Worm (Caenorhabditis elegans) whole organism, L2 larva: ENCODE measurements around the gene C08H9.15.

Source experiments
- C34F6.9 ChIP-seq: fragments of 150-350 bp; optimal IDR thresholded peaks from 2 replicates; lab custom pipeline; 2014; ENCODE audit warnings: missing biosample characterization, missing genetic modification characterization
- R02D3.7 ChIP-seq: fragments of 150-350 bp; optimal IDR thresholded peaks from 2 replicates; lab custom pipeline; 2014; ENCODE audit warnings: missing biosample characterization, missing genetic modification characterization
- Y55F3AM.14 ChIP-seq: fragments of 200-800 bp; sonication (Bioruptor generic); optimal IDR thresholded peaks from 2 replicates; lab custom pipeline; 2018; ENCODE audit warnings: mild to moderate bottlenecking, missing genetic modification characterization, missing compliant biosample characterization
- aly-2 ChIP-seq: fragments of 150-350 bp; optimal IDR thresholded peaks from 2 replicates; lab custom pipeline; 2014; ENCODE audit warnings: missing biosample characterization, missing genetic modification characterization
- blmp-1 ChIP-seq: sonication (generic microtip); optimal IDR thresholded peaks from 2 replicates; lab custom pipeline; 2017; ENCODE audit warnings: missing genetic modification characterization, mild to moderate bottlenecking, missing compliant biosample characterization, antibody characterized with exemption, moderate library complexity; ENCODE audit not compliant: insufficient read depth
- ceh-16 ChIP-seq: fragments of 150-350 bp; optimal IDR thresholded peaks from 2 replicates; lab custom pipeline; 2014; ENCODE audit warnings: missing biosample characterization, missing genetic modification characterization
- dmd-4 ChIP-seq: sonication (generic microtip); optimal IDR thresholded peaks from 2 replicates; lab custom pipeline; 2017; ENCODE audit warnings: missing biosample characterization, missing genetic modification characterization
- egl-27 ChIP-seq: sonication (generic microtip); optimal IDR thresholded peaks from 3 replicates; lab custom pipeline; 2017; ENCODE audit warnings: missing biosample characterization, missing genetic modification reagents, missing genetic modification characterization
- elt-1 ChIP-seq: fragments of 150-350 bp; optimal IDR thresholded peaks from 2 replicates; lab custom pipeline; 2014; ENCODE audit warnings: missing biosample characterization, missing genetic modification characterization
- elt-3 ChIP-seq: sonication (generic microtip); optimal IDR thresholded peaks from 2 replicates; lab custom pipeline; 2017; ENCODE audit warnings: missing biosample characterization, missing genetic modification characterization
- gmeb-1 ChIP-seq: fragments of 150-350 bp; optimal IDR thresholded peaks from 2 replicates; lab custom pipeline; 2014; ENCODE audit warnings: missing biosample characterization, missing genetic modification characterization
- lin-11 ChIP-seq: fragments of 150-350 bp; sonication (generic microtip); optimal IDR thresholded peaks from 2 replicates; lab custom pipeline; 2014; ENCODE audit warnings: missing biosample characterization, missing genetic modification characterization, inconsistent platforms, mixed read lengths
- lin-13 ChIP-seq: fragments of 150-350 bp; optimal IDR thresholded peaks from 2 replicates; lab custom pipeline; 2014; ENCODE audit warnings: missing biosample characterization, missing genetic modification reagents, missing genetic modification characterization
- lin-39 ChIP-seq: fragments of 150-350 bp; optimal IDR thresholded peaks from 2 replicates; lab custom pipeline; 2014; ENCODE audit warnings: missing biosample characterization, missing genetic modification reagents, missing genetic modification characterization
- lsy-2 ChIP-seq, 2 experiments: fragments of 150-350 bp in 1 of 2; sonication (generic microtip) in 1 of 2; optimal IDR thresholded peaks; 2 replicates each; lab custom pipeline; 2014 to 2017; ENCODE audit warnings: missing biosample characterization in 2 of 2, missing genetic modification characterization in 2 of 2
- mab-5 ChIP-seq: fragments of 150-350 bp; optimal IDR thresholded peaks from 2 replicates; lab custom pipeline; 2014; ENCODE audit warnings: missing biosample characterization, missing genetic modification characterization
- mbf-1 ChIP-seq: sonication (generic microtip); optimal IDR thresholded peaks from 2 replicates; lab custom pipeline; 2017; ENCODE audit warnings: missing biosample characterization, missing genetic modification characterization
- mdl-1 ChIP-seq, 2 experiments: fragments of 150-350 bp in 1 of 2; sonication (generic microtip) in 1 of 2; optimal IDR thresholded peaks; 2 replicates each; lab custom pipeline; 2017; ENCODE audit warnings: missing biosample characterization in 2 of 2, missing genetic modification characterization in 2 of 2
- nhr-11 ChIP-seq: fragments of 150-350 bp; optimal IDR thresholded peaks from 2 replicates; lab custom pipeline; 2014; ENCODE audit warnings: missing biosample characterization, missing genetic modification characterization
- nhr-12 ChIP-seq: fragments of 150-350 bp; optimal IDR thresholded peaks from 2 replicates; lab custom pipeline; 2014; ENCODE audit warnings: missing biosample characterization, missing genetic modification characterization
- nhr-129 ChIP-seq: fragments of 150-350 bp; optimal IDR thresholded peaks from 2 replicates; lab custom pipeline; 2014; ENCODE audit warnings: missing biosample characterization, missing genetic modification characterization
- nhr-21 ChIP-seq: fragments of 150-350 bp; optimal IDR thresholded peaks from 2 replicates; lab custom pipeline; 2014; ENCODE audit warnings: missing biosample characterization, missing genetic modification characterization
- nhr-23 ChIP-seq: fragments of 150-350 bp; optimal IDR thresholded peaks from 2 replicates; lab custom pipeline; 2014; ENCODE audit warnings: missing biosample characterization, missing genetic modification reagents, missing genetic modification characterization
- nhr-237 ChIP-seq: fragments of 150-350 bp; optimal IDR thresholded peaks from 2 replicates; lab custom pipeline; 2014; ENCODE audit warnings: missing biosample characterization, missing genetic modification characterization
- nhr-6 ChIP-seq: fragments of 150-350 bp; optimal IDR thresholded peaks from 2 replicates; lab custom pipeline; 2014; ENCODE audit warnings: missing biosample characterization, missing genetic modification characterization
- nhr-77 ChIP-seq: fragments of 150-350 bp; optimal IDR thresholded peaks from 2 replicates; lab custom pipeline; 2014; ENCODE audit warnings: missing biosample characterization, missing genetic modification characterization
- sem-4 ChIP-seq: fragments of 150-350 bp; optimal IDR thresholded peaks from 2 replicates; lab custom pipeline; 2014; ENCODE audit warnings: missing biosample characterization, missing genetic modification reagents, missing genetic modification characterization
- skn-1 ChIP-seq: sonication (generic microtip); optimal IDR thresholded peaks from 2 replicates; lab custom pipeline; 2017; ENCODE audit warnings: missing biosample characterization, missing genetic modification characterization
- sma-3 ChIP-seq: sonication (generic microtip); optimal IDR thresholded peaks from 2 replicates; lab custom pipeline; 2016; ENCODE audit warnings: missing genetic modification reagents, missing genetic modification characterization, missing compliant biosample characterization
- sma-9 ChIP-seq, 2 experiments: fragments of 150-350 bp in 1 of 2; sonication (generic microtip) in 1 of 2; optimal IDR thresholded peaks; 2 replicates each; lab custom pipeline; 2014 to 2016; ENCODE audit warnings: missing genetic modification characterization in 2 of 2, mild to moderate bottlenecking in 1 of 2, missing biosample characterization in 1 of 2, missing compliant biosample characterization in 1 of 2, missing genetic modification reagents in 1 of 2, moderate library complexity in 1 of 2
- unc-55 ChIP-seq: fragments of 150-350 bp; sonication (generic microtip); optimal IDR thresholded peaks from 3 replicates; lab custom pipeline; 2014; ENCODE audit warnings: missing biosample characterization, missing genetic modification reagents, missing genetic modification characterization
- unc-62 ChIP-seq: fragments of 150-350 bp; optimal IDR thresholded peaks from 2 replicates; lab custom pipeline; 2014; ENCODE audit warnings: missing biosample characterization, missing genetic modification reagents, missing genetic modification characterization
- ztf-1 ChIP-seq: fragments of 200-800 bp; sonication (Bioruptor generic); conservative IDR thresholded peaks from 2 replicates; pipeline ENCODE4 v1.3.6; 2022; ENCODE audit warnings: missing genetic modification characterization, missing compliant biosample characterization
- ztf-11 ChIP-seq: sonication (generic microtip); optimal IDR thresholded peaks from 2 replicates; lab custom pipeline; 2017; ENCODE audit warnings: missing biosample characterization, missing genetic modification characterization
- ztf-4 ChIP-seq: fragments of 150-350 bp; optimal IDR thresholded peaks from 2 replicates; lab custom pipeline; 2014; ENCODE audit warnings: missing biosample characterization, missing genetic modification characterization

C08H9.15 gene

DNA sequence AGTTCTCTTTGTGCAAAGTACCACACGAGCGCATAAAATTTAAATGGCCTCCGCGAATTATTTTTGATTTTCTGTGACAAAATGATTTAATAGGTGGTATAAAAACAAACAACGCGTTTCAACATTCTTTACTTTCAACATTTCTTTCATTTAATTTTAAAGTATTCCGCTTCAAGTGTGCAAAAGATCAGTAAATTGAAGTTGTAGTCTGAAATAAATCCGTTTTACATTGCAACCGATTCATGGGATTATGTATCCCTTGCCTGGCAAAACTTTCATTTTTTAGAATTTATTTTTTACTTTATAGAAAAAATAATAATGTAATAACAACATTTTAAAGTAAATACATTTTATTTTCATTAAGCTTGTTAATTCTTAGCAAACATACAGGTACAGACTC, 13.4 kb downstream of the C08H9.15 start, which contains the start of gene F26C11.1:
Gene F26C11.1, plus strand, starts transcription at position 301 of the 400 bp plus-strand sequence.
- TF ChIP-seq ztf-1 (no peak), elt-3 (tag; lab: Kevin White, UChicago) (no peak), ceh-16 (tag; lab: Kevin White, UChicago) (no peak), nhr-12 (tag; lab: Kevin White, UChicago) (no peak), unc-55 (GFP tag; lab: Kevin White, UChicago) (no peak)

- TF ChIP-seq mab-5 (tag; lab: Kevin White, UChicago) (no peak), nhr-11 (tag; lab: Kevin White, UChicago) (no peak), nhr-77 (no peak), nhr-23 (no peak), mdl-1 (tag; optimal IDR thresholded peaks at IDR 0.05; lab: Kevin White, UChicago) (no peak)
Observed at ce11 chrII:9895173-9895572, 14.2 kb downstream of the C08H9.15 start.

ce11 chrII:9898744-9899143, 17.8 kb downstream of the C08H9.15 start:
- TF ChIP-seq nhr-237 (tag; lab: Kevin White, UChicago) (no peak), lsy-2 (tag; optimal IDR thresholded peaks at IDR 0.05; lab: Kevin White, UChicago) (no peak), ceh-16 (tag; lab: Kevin White, UChicago) (no peak), skn-1 (tag; lab: Kevin White, UChicago) (no peak)

DNA sequence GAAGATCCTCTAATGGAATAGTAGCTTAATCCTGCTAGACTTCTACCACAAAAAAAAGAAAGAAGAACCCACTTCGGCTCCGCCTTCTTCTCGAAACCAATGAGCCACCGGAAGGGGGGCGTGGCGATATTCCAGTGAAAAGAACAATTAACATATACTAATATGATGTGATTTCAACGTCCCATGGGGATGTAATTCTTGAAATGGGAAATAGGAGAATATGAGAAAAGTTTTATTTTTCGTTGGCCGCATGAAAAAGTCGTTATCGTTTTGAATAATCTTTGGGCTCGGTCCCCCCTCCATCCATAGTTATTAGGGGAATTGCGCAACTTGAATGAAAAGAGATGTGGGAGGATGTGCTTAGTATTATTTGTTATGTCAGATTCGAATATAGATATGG, 19.3 kb downstream of the C08H9.15 start, which contains the start of gene unc-4:
Gene unc-4, minus strand, starts transcription at position 101 of the 400 bp plus-strand sequence.
- TF ChIP-seq nhr-21 (tag; lab: Kevin White, UChicago) (no peak), egl-27 (no peak), nhr-11 (tag; lab: Kevin White, UChicago) (no peak), skn-1 (tag; lab: Kevin White, UChicago) (no peak), nhr-129 (tag; lab: Kevin White, UChicago) (no peak), blmp-1 (tag; lab: Kevin White, UChicago) (no peak), ztf-11 (tag; lab: Kevin White, UChicago) (no peak), nhr-6 (tag; lab: Kevin White, UChicago) (no peak), R02D3.7 (tag; lab: Kevin White, UChicago) (no peak), sma-3 (no peak), unc-62 (GFP tag; lab: Kevin White, UChicago) (no peak), gmeb-1 (tag; lab: Kevin White, UChicago) (no peak), sem-4 (tag; lab: Kevin White, UChicago) (no peak), dmd-4 (tag; lab: Kevin White, UChicago) (no peak), ztf-4 (tag; lab: Kevin White, UChicago) (no peak), lin-13 (GFP tag; lab: Kevin White, UChicago) (no peak), lsy-2 (tag; optimal IDR thresholded peaks at IDR 0.05; lab: Kevin White, UChicago) (no peak), lin-11 (no peak)
- TF ChIP-seq, all 48 proteins: peak for 0

ce11 chrII:9904459-9904858, 23.5 kb downstream of the C08H9.15 start:
- TF ChIP-seq ztf-4 (tag; lab: Kevin White, UChicago) (no peak), C34F6.9 (no peak), lin-39 (tag; lab: Kevin White, UChicago) (no peak), mab-5 (tag; lab: Kevin White, UChicago) (no peak), nhr-6 (tag; lab: Kevin White, UChicago) (no peak), lsy-2 (tag; optimal IDR thresholded peaks at IDR 0.05; lab: Kevin White, UChicago) (no peak), aly-2 (tag; lab: Kevin White, UChicago) (no peak), ceh-16 (tag; lab: Kevin White, UChicago) (no peak), nhr-23 (no peak), mbf-1 (tag; lab: Kevin White, UChicago) (no peak), ztf-11 (tag; lab: Kevin White, UChicago) (no peak), sma-9 (GFP tag; optimal IDR thresholded peaks at IDR 0.05; lab: Kevin White, UChicago) (no peak), sma-9 (tag; optimal IDR thresholded peaks at IDR 0.05; lab: Kevin White, UChicago) (no peak), lin-13 (GFP tag; lab: Kevin White, UChicago) (no peak), unc-62 (GFP tag; lab: Kevin White, UChicago) (no peak), elt-1 (no peak), Y55F3AM.14 (GFP tag; lab: Kevin White, UChicago) (no peak), blmp-1 (tag; lab: Kevin White, UChicago) (no peak), sma-3 (no peak), ztf-1 (no peak)
